Fruit fly (Drosophila melanogaster) whole organism, prepupa: ENCODE results near the gene fabp.

Source experiments
- Blimp-1 ChIP-seq: fragments of 200-800 bp; sonication (Bioruptor generic); optimal IDR thresholded peaks from 3 replicates; lab custom pipeline; 2017; ENCODE audit warnings: missing biosample characterization, missing genetic modification characterization, mild to moderate bottlenecking, moderate library complexity, missing genetic modification reagents
- CG10631 ChIP-seq: fragments of 200-800 bp; sonication (Bioruptor generic); optimal IDR thresholded peaks from 2 replicates; lab custom pipeline; 2016; ENCODE audit warnings: missing biosample characterization, missing genetic modification characterization
- CG11294 ChIP-seq: fragments of 200-800 bp; sonication (Bioruptor generic); IDR thresholded peaks from 2 replicates; pipeline ENCODE4 v1.3.6; 2022; ENCODE audit warnings: missing biosample characterization, missing genetic modification characterization
- CG11762 ChIP-seq: fragments of 200-800 bp; sonication (Bioruptor generic); optimal IDR thresholded peaks from 3 replicates; lab custom pipeline; 2016; ENCODE audit warnings: missing biosample characterization, missing genetic modification characterization; ENCODE audit not compliant: insufficient read depth
- CG15336 ChIP-seq: fragments of 200-800 bp; sonication (Bioruptor generic); IDR thresholded peaks from 2 replicates; pipeline ENCODE4 v1.3.6; 2022; ENCODE audit warnings: missing biosample characterization, missing genetic modification characterization
- CG1621 ChIP-seq: fragments of 200-800 bp; sonication (Bioruptor generic); optimal IDR thresholded peaks from 3 replicates; lab custom pipeline; 2018; ENCODE audit warnings: missing biosample characterization, mild to moderate bottlenecking, missing genetic modification characterization
- CG16779 ChIP-seq: fragments of 200-800 bp; sonication (Bioruptor generic); optimal IDR thresholded peaks from 3 replicates; lab custom pipeline; 2017; ENCODE audit warnings: missing biosample characterization, mild to moderate bottlenecking, missing genetic modification characterization
- CG3032 ChIP-seq: fragments of 200-800 bp; optimal IDR thresholded peaks from 2 replicates; lab custom pipeline; 2019; ENCODE audit warnings: missing biosample characterization, mild to moderate bottlenecking, missing genetic modification characterization, moderate library complexity
- CG31627 ChIP-seq: fragments of 200-800 bp; sonication (Bioruptor generic); optimal IDR thresholded peaks from 3 replicates; lab custom pipeline; 2016; ENCODE audit warnings: missing biosample characterization, missing genetic modification characterization
- CG34406 ChIP-seq: fragments of 200-800 bp; sonication (Bioruptor generic); optimal IDR thresholded peaks from 3 replicates; lab custom pipeline; 2016; ENCODE audit warnings: missing biosample characterization, missing genetic modification characterization
- CG3919 ChIP-seq: fragments of 200-800 bp; sonication (Bioruptor generic); optimal IDR thresholded peaks from 3 replicates; lab custom pipeline; 2016; ENCODE audit warnings: missing biosample characterization, missing genetic modification characterization
- CG4318 ChIP-seq: fragments of 200-800 bp; sonication (Bioruptor generic); optimal IDR thresholded peaks from 3 replicates; lab custom pipeline; 2017; ENCODE audit warnings: missing biosample characterization, mild to moderate bottlenecking, missing genetic modification characterization
- CG6163 ChIP-seq: fragments of 200-800 bp; sonication (Bioruptor generic); IDR thresholded peaks from 3 replicates; pipeline ENCODE4 v1.3.6; 2022; ENCODE audit warnings: missing biosample characterization, missing genetic modification characterization
- CG6276 ChIP-seq: fragments of 200-800 bp; sonication (Bioruptor generic); optimal IDR thresholded peaks from 2 replicates; lab custom pipeline; 2017; ENCODE audit warnings: missing biosample characterization, mild to moderate bottlenecking, missing genetic modification characterization
- CG6792 ChIP-seq: fragments of 200-800 bp; sonication (Bioruptor generic); optimal IDR thresholded peaks from 3 replicates; lab custom pipeline; 2016; ENCODE audit warnings: missing biosample characterization, missing genetic modification characterization
- CG6808 ChIP-seq: fragments of 200-800 bp; sonication (Bioruptor generic); optimal IDR thresholded peaks from 3 replicates; lab custom pipeline; 2017; ENCODE audit warnings: missing biosample characterization, missing genetic modification characterization, mild to moderate bottlenecking, moderate library complexity, missing genetic modification reagents
- CG6854 ChIP-seq: fragments of 200-800 bp; sonication (Bioruptor generic); optimal IDR thresholded peaks from 2 replicates; lab custom pipeline; 2017; ENCODE audit warnings: missing biosample characterization, mild to moderate bottlenecking, missing genetic modification characterization
- CG7368 ChIP-seq: fragments of 200-800 bp; sonication (Bioruptor generic); optimal IDR thresholded peaks from 3 replicates; lab custom pipeline; 2016; ENCODE audit warnings: missing biosample characterization, missing genetic modification characterization
- CG8119 ChIP-seq: fragments of 200-800 bp; sonication (Bioruptor generic); IDR thresholded peaks from 3 replicates; pipeline ENCODE4 v1.3.6; 2022; ENCODE audit warnings: missing biosample characterization, missing genetic modification characterization
- CG8319 ChIP-seq: fragments of 200-800 bp; sonication (Bioruptor generic); optimal IDR thresholded peaks from 3 replicates; lab custom pipeline; 2016; ENCODE audit warnings: missing biosample characterization, missing genetic modification characterization
- CG8632 ChIP-seq: fragments of 200-800 bp; sonication (Bioruptor generic); optimal IDR thresholded peaks from 3 replicates; lab custom pipeline; 2016; ENCODE audit warnings: missing biosample characterization, missing genetic modification characterization
- Eip93F ChIP-seq: fragments of 200-800 bp; sonication (Bioruptor generic); optimal IDR thresholded peaks from 2 replicates; lab custom pipeline; 2016; ENCODE audit warnings: missing biosample characterization, mild to moderate bottlenecking, missing genetic modification characterization
- Ets21C ChIP-seq: fragments of 200-800 bp; sonication (Bioruptor generic); optimal IDR thresholded peaks from 3 replicates; lab custom pipeline; 2016; ENCODE audit warnings: missing biosample characterization, missing genetic modification characterization
- Ets96B ChIP-seq: fragments of 200-800 bp; optimal IDR thresholded peaks from 2 replicates; lab custom pipeline; 2019; ENCODE audit warnings: missing biosample characterization, mild to moderate bottlenecking, missing genetic modification characterization, moderate library complexity
- Hr38 ChIP-seq: sonication (Bioruptor generic); optimal IDR thresholded peaks from 2 replicates; lab custom pipeline; 2016; ENCODE audit warnings: missing biosample characterization, missing genetic modification characterization
- Hr39 ChIP-seq: fragments of 200-800 bp; sonication (Bioruptor generic); optimal IDR thresholded peaks from 2 replicates; lab custom pipeline; 2016; ENCODE audit warnings: missing biosample characterization, missing genetic modification characterization
- Hr4 ChIP-seq: fragments of 200-800 bp; sonication (Bioruptor generic); optimal IDR thresholded peaks from 3 replicates; lab custom pipeline; 2016; ENCODE audit warnings: missing biosample characterization, missing genetic modification characterization
- Lpt ChIP-seq: fragments of 200-800 bp; sonication (Bioruptor generic); optimal IDR thresholded peaks from 3 replicates; lab custom pipeline; 2016; ENCODE audit warnings: missing biosample characterization, missing genetic modification characterization
- Met ChIP-seq: fragments of 200-800 bp; sonication (Bioruptor generic); optimal IDR thresholded peaks from 3 replicates; lab custom pipeline; 2016; ENCODE audit warnings: missing biosample characterization, missing genetic modification characterization
- OdsH ChIP-seq: fragments of 200-800 bp; sonication (Bioruptor generic); optimal IDR thresholded peaks from 3 replicates; lab custom pipeline; 2016; ENCODE audit warnings: missing biosample characterization, missing genetic modification characterization
- Smox ChIP-seq: fragments of 200-800 bp; sonication (Bioruptor generic); optimal IDR thresholded peaks from 3 replicates; lab custom pipeline; 2016; ENCODE audit warnings: missing biosample characterization, missing genetic modification characterization
- Sox102F ChIP-seq: fragments of 200-800 bp; sonication (Bioruptor generic); optimal IDR thresholded peaks from 2 replicates; lab custom pipeline; 2016; ENCODE audit warnings: missing biosample characterization, mild to moderate bottlenecking, missing genetic modification characterization
- Sox14 ChIP-seq: fragments of 200-800 bp; sonication (Bioruptor generic); optimal IDR thresholded peaks from 3 replicates; lab custom pipeline; 2016; ENCODE audit warnings: missing biosample characterization, missing genetic modification characterization
- Sox15 ChIP-seq: fragments of 200-800 bp; sonication (Bioruptor generic); optimal IDR thresholded peaks from 3 replicates; lab custom pipeline; 2016; ENCODE audit warnings: missing biosample characterization, missing genetic modification characterization
- acj6 ChIP-seq: fragments of 200-800 bp; sonication (Bioruptor generic); optimal IDR thresholded peaks from 3 replicates; lab custom pipeline; 2016; ENCODE audit warnings: missing biosample characterization, missing genetic modification characterization
- cyc ChIP-seq: fragments of 200-800 bp; sonication (Bioruptor generic); optimal IDR thresholded peaks from 3 replicates; lab custom pipeline; 2016; ENCODE audit warnings: missing biosample characterization, missing genetic modification characterization
- dac ChIP-seq: fragments of 200-800 bp; sonication (Bioruptor generic); optimal IDR thresholded peaks from 2 replicates; lab custom pipeline; 2017; ENCODE audit warnings: missing biosample characterization, mild to moderate bottlenecking, missing genetic modification characterization
- dsx ChIP-seq: fragments of 200-800 bp; optimal IDR thresholded peaks from 3 replicates; lab custom pipeline; 2019; ENCODE audit warnings: missing biosample characterization, mild to moderate bottlenecking, missing genetic modification characterization, moderate library complexity; ENCODE audit not compliant: poor library complexity, severe bottlenecking
- eg ChIP-seq: fragments of 200-800 bp; sonication (Bioruptor generic); IDR thresholded peaks from 3 replicates; pipeline ENCODE4 v1.3.6; 2022; ENCODE audit warnings: missing biosample characterization, missing genetic modification characterization
- fkh ChIP-seq: fragments of 200-800 bp; sonication (Bioruptor generic); optimal IDR thresholded peaks from 3 replicates; lab custom pipeline; 2017; ENCODE audit warnings: missing biosample characterization, mild to moderate bottlenecking, missing genetic modification characterization, moderate library complexity
- lz ChIP-seq: fragments of 200-800 bp; sonication (Bioruptor generic); optimal IDR thresholded peaks from 3 replicates; lab custom pipeline; 2016; ENCODE audit warnings: missing biosample characterization, missing genetic modification characterization
- net ChIP-seq: fragments of 200-800 bp; sonication (Bioruptor generic); optimal IDR thresholded peaks from 3 replicates; lab custom pipeline; 2016; ENCODE audit warnings: missing biosample characterization, missing genetic modification characterization
- pdm3 ChIP-seq: fragments of 200-800 bp; sonication (Bioruptor generic); optimal IDR thresholded peaks from 3 replicates; lab custom pipeline; 2016; ENCODE audit warnings: missing biosample characterization, missing genetic modification characterization
- salr ChIP-seq, 2 experiments: fragments of 200-800 bp; sonication (Bioruptor generic); optimal IDR thresholded peaks; 3 replicates each; lab custom pipeline; 2016 to 2018; ENCODE audit warnings: missing biosample characterization in 2 of 2, missing genetic modification characterization in 2 of 2, mild to moderate bottlenecking in 1 of 2
- spab ChIP-seq: fragments of 200-800 bp; sonication (Bioruptor generic); optimal IDR thresholded peaks from 2 replicates; lab custom pipeline; 2017; ENCODE audit warnings: missing biosample characterization, mild to moderate bottlenecking, missing genetic modification characterization, missing genetic modification reagents
- topi ChIP-seq: fragments of 200-800 bp; sonication (Bioruptor generic); optimal IDR thresholded peaks from 3 replicates; lab custom pipeline; 2016; ENCODE audit warnings: missing biosample characterization, missing genetic modification characterization
- vri ChIP-seq: fragments of 200-800 bp; sonication (Bioruptor generic); optimal IDR thresholded peaks from 3 replicates; lab custom pipeline; 2016; ENCODE audit warnings: missing biosample characterization, mild to moderate bottlenecking, missing genetic modification characterization

Gene fabp

DNA sequence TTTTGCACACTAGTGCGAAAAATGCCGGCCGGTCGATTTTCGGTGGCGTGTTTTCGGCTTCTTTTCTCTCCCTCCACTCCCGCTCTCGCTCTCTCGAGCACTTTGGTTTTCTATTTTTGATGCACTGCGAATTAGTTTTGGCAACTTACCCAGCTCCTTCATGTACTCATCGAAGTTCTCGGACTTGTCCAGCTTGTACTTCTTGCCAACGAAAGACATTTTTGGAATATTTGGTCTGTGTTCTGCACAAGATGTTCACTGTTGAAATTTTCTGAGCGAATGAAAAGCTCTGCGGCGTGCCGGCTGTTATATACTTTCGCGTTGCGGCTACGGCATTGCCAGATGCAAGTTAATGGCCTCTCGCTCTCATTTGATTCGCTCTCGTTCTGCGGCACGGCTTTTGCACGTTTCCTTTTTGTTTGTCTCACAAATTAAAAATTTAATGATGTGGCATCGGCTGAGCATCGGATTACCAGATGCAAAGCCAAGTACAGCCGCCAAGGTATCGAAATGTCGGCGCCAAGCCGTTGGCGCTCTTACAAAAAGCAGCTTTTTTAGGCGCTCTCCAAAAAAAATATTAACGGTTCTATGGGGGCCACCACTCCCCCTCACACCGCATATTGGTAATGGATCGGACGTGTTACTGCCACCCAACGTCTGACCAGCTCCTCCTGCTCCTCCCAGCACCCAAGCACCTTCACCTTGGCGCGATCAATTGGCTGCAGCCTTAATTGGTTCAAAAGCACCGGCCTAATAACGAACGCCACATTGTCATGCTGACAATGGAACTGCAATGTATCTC is at the start of gene fabp, which contains the start of gene sea (continued):
- TF ChIP-seq CG6163 (GFP tag; lab: Robert Waterston, UW) (peak; percentile 54; the same call in 1 of the 3 replicates), CG1621 (tag; lab: Kevin White, UChicago) (peak; percentile 13), CG34406 (GFP tag; lab: Kevin White, UChicago) (no peak), Hr4 (GFP tag; lab: Kevin White, UChicago) (no peak), vri (GFP tag; lab: Kevin White, UChicago) (peak; percentile 66), fkh (no peak), Smox (GFP tag; lab: Kevin White, UChicago) (no peak), Met (GFP tag; lab: Kevin White, UChicago) (peak; percentile 6)
- TF ChIP-seq, all 60 proteins: peak for 25

DNA sequence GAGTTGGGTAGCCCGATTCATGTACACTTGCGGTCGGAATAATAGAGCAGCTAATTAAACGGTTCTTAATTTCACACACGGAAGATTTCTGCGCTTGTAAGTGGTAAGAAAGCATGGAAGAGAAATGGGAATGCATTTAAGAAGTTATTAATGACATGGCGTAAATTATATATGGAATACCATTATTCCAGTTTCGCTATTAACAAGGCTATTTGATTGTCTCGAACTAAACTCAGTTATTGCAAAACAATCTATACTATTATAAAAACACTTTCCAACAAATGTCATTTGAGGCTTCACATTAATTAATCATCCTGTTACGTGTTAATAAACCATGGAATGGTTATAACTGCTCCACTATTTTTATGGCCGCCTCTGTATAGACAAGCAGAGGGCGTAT is 49.4 kb upstream of the fabp start:
- no peak for TF ChIP-seq CG6854 (GFP tag; lab: Kevin White, UChicago)
- no peak for TF ChIP-seq dsx
- no peak for TF ChIP-seq CG6163 (GFP tag; lab: Robert Waterston, UW)
- TF ChIP-seq topi (GFP tag; lab: Kevin White, UChicago) = peak; percentile 4
- TF ChIP-seq CG7368 = no peak
- no peak for TF ChIP-seq Hr38 (GFP tag; lab: Kevin White, UChicago)
- peak; percentile 17 for TF ChIP-seq Hr39 (GFP tag; lab: Kevin White, UChicago)
- TF ChIP-seq Lpt (GFP tag; lab: Kevin White, UChicago) = no peak
- TF ChIP-seq dac (GFP tag; lab: Kevin White, UChicago) = no peak
- TF ChIP-seq CG6792 (GFP tag; lab: Kevin White, UChicago) = no peak
- peak; percentile 46 for TF ChIP-seq Ets96B (tag; lab: Kevin White, UChicago)
- TF ChIP-seq Sox15 (GFP tag; lab: Kevin White, UChicago) = no peak
- peak; percentile 68 for TF ChIP-seq CG6808 (GFP tag; lab: Kevin White, UChicago)
- no peak for TF ChIP-seq CG1621 (tag; lab: Kevin White, UChicago)
- TF ChIP-seq CG8632 (GFP tag; lab: Kevin White, UChicago) = peak; percentile 11
- TF ChIP-seq CG8119 (GFP tag; lab: Robert Waterston, UW) = peak; percentile 63
- TF ChIP-seq Met (GFP tag; lab: Kevin White, UChicago) = no peak
- no peak for TF ChIP-seq eg (GFP tag; lab: Robert Waterston, UW)
- TF ChIP-seq CG34406 (GFP tag; lab: Kevin White, UChicago) = no peak
- TF ChIP-seq pdm3 (GFP tag; lab: Kevin White, UChicago) = peak; percentile 9
- TF ChIP-seq CG6276 (GFP tag; lab: Kevin White, UChicago) = peak; percentile 67
- TF ChIP-seq CG4318 (GFP tag; lab: Kevin White, UChicago) = peak; percentile 35
- peak; percentile 31 for TF ChIP-seq OdsH
- peak; percentile 14 for TF ChIP-seq CG3919 (GFP tag; lab: Kevin White, UChicago)
- peak in 1 of 2 experiments; percentile 64 for TF ChIP-seq salr (GFP tag; optimal IDR thresholded peaks at IDR 0.05; lab: Kevin White, UChicago)
- TF ChIP-seq Sox14 (GFP tag; lab: Kevin White, UChicago) = no peak
- TF ChIP-seq CG3032 (tag; lab: Kevin White, UChicago) = peak; percentile 43
- TF ChIP-seq cyc (GFP tag; lab: Kevin White, UChicago) = no peak
- TF ChIP-seq CG10631 (GFP tag; lab: Kevin White, UChicago) = peak; percentile 21
- TF ChIP-seq Blimp-1 = no peak
- TF ChIP-seq Smox (GFP tag; lab: Kevin White, UChicago) = peak; percentile 4
- TF ChIP-seq CG11762 (GFP tag; lab: Kevin White, UChicago) = peak; percentile 34
- no peak for TF ChIP-seq Eip93F (GFP tag; lab: Kevin White, UChicago)
- peak; percentile 53 for TF ChIP-seq net (GFP tag; lab: Kevin White, UChicago)
- TF ChIP-seq CG8319 (GFP tag; lab: Kevin White, UChicago) = no peak
- no peak for TF ChIP-seq CG11294 (GFP tag; lab: Robert Waterston, UW)
- TF ChIP-seq Sox102F (GFP tag; lab: Kevin White, UChicago) = no peak
- TF ChIP-seq vri (GFP tag; lab: Kevin White, UChicago) = no peak
- TF ChIP-seq CG16779 = peak; percentile 0
- peak; percentile 11 for TF ChIP-seq lz
- peak; percentile 46 for TF ChIP-seq acj6 (GFP tag; lab: Kevin White, UChicago)
- TF ChIP-seq fkh = no peak
- TF ChIP-seq CG31627 (GFP tag; lab: Kevin White, UChicago) = no peak
- no peak for TF ChIP-seq Ets21C (GFP tag; lab: Kevin White, UChicago)
- TF ChIP-seq spab (GFP tag; lab: Kevin White, UChicago) = peak; percentile 15
- TF ChIP-seq CG15336 = peak; percentile 55
